Fruit fly (Drosophila melanogaster) whole organism, embryonic: ENCODE measurements around the gene CG33641.

Experiments
- Atf3 ChIP-seq: fragments of 200-800 bp; sonication (Bioruptor generic); optimal IDR thresholded peaks from 3 replicates; lab custom pipeline; 2016; ENCODE audit warnings: missing biosample characterization, missing genetic modification characterization
- CG10209 ChIP-seq: fragments of 200-800 bp; sonication (Bioruptor generic); optimal IDR thresholded peaks from 3 replicates; lab custom pipeline; 2017; ENCODE audit warnings: missing biosample characterization, mild to moderate bottlenecking, missing genetic modification characterization, missing genetic modification reagents
- CG10462 ChIP-seq: fragments of 200-800 bp; sonication (Bioruptor generic); optimal IDR thresholded peaks from 2 replicates; lab custom pipeline; 2016; ENCODE audit warnings: missing biosample characterization, missing genetic modification characterization
- CG10959 ChIP-seq: fragments of 200-800 bp; sonication (Bioruptor generic); IDR thresholded peaks from 2 replicates; pipeline ENCODE4 v1.3.6; 2022; ENCODE audit warnings: missing biosample characterization, missing genetic modification characterization
- CG13624 ChIP-seq: fragments of 200-800 bp; sonication (Bioruptor generic); optimal IDR thresholded peaks from 2 replicates; lab custom pipeline; 2016; ENCODE audit warnings: missing biosample characterization, missing genetic modification characterization
- CG15696 ChIP-seq: fragments of 200-800 bp; sonication (Bioruptor generic); optimal IDR thresholded peaks from 2 replicates; lab custom pipeline; 2019; ENCODE audit warnings: missing biosample characterization, mild to moderate bottlenecking, missing genetic modification characterization, moderate library complexity
- CG16779 ChIP-seq: fragments of 200-800 bp; sonication (Bioruptor generic); IDR thresholded peaks from 2 replicates; pipeline ENCODE4 v1.3.6; 2022; ENCODE audit warnings: missing biosample characterization, missing genetic modification characterization
- CG16815 ChIP-seq: fragments of 200-800 bp; sonication (Bioruptor generic); optimal IDR thresholded peaks from 3 replicates; lab custom pipeline; 2017; ENCODE audit warnings: missing biosample characterization, mild to moderate bottlenecking, missing genetic modification characterization
- CG17328 ChIP-seq: fragments of 200-800 bp; sonication (Bioruptor generic); IDR thresholded peaks from 2 replicates; pipeline ENCODE4 v1.3.6; 2022; ENCODE audit warnings: missing biosample characterization, missing genetic modification characterization
- CG17829 ChIP-seq: fragments of 200-800 bp; optimal IDR thresholded peaks from 2 replicates; lab custom pipeline; 2019; ENCODE audit warnings: missing biosample characterization, mild to moderate bottlenecking, missing genetic modification characterization, moderate library complexity
- CG18619 ChIP-seq: fragments of 200-800 bp; sonication (Bioruptor generic); optimal IDR thresholded peaks from 3 replicates; lab custom pipeline; 2017; ENCODE audit warnings: missing biosample characterization, mild to moderate bottlenecking, missing genetic modification characterization
- CG3065 ChIP-seq: fragments of 200-800 bp; sonication (Bioruptor generic); optimal IDR thresholded peaks from 2 replicates; lab custom pipeline; 2016; ENCODE audit warnings: missing biosample characterization, missing genetic modification characterization
- CG3163 ChIP-seq: fragments of 200-800 bp; sonication (Bioruptor generic); optimal IDR thresholded peaks from 3 replicates; lab custom pipeline; 2016; ENCODE audit warnings: missing biosample characterization, missing genetic modification characterization
- CG33213 ChIP-seq: fragments of 200-800 bp; sonication (Bioruptor generic); optimal IDR thresholded peaks from 3 replicates; lab custom pipeline; 2016; ENCODE audit warnings: missing biosample characterization, missing genetic modification characterization
- CG3726 ChIP-seq: fragments of 200-800 bp; sonication (Bioruptor generic); IDR thresholded peaks from 3 replicates; pipeline ENCODE4, ENCODE4 v1.3.6; 2022; ENCODE audit warnings: missing biosample characterization, missing genetic modification characterization
- CG3995 ChIP-seq: fragments of 200-800 bp; sonication (Bioruptor generic); optimal IDR thresholded peaks from 3 replicates; lab custom pipeline; 2016; ENCODE audit warnings: missing biosample characterization, missing genetic modification characterization
- CG6254 ChIP-seq: fragments of 200-800 bp; sonication (Bioruptor generic); optimal IDR thresholded peaks from 3 replicates; lab custom pipeline; 2017; ENCODE audit warnings: mild to moderate bottlenecking, missing biosample characterization, missing genetic modification reagents, missing genetic modification characterization
- CG8478 ChIP-seq: fragments of >200 bp; optimal IDR thresholded peaks from 2 replicates; lab custom pipeline; 2018
- CG8765 ChIP-seq: fragments of 200-800 bp; sonication (Bioruptor generic); IDR thresholded peaks from 2 replicates; pipeline ENCODE4 v1.3.6; 2022; ENCODE audit warnings: missing biosample characterization, missing genetic modification characterization
- CG9817 ChIP-seq: fragments of 200-800 bp; sonication (Bioruptor generic); optimal IDR thresholded peaks from 2 replicates; lab custom pipeline; 2018; ENCODE audit warnings: missing biosample characterization, mild to moderate bottlenecking, missing genetic modification characterization, moderate library complexity
- CG9932 ChIP-seq: fragments of 200-800 bp; sonication (Bioruptor generic); IDR thresholded peaks from 2 replicates; pipeline ENCODE4 v1.3.6; 2022; ENCODE audit warnings: missing biosample characterization, missing genetic modification characterization
- CoRest ChIP-seq: fragments of 200-800 bp; sonication (Bioruptor generic); optimal IDR thresholded peaks from 3 replicates; lab custom pipeline; 2018; ENCODE audit warnings: missing biosample characterization, mild to moderate bottlenecking, missing genetic modification characterization, moderate library complexity
- D19B ChIP-seq: fragments of 200-800 bp; sonication (Bioruptor generic); optimal IDR thresholded peaks from 2 replicates; lab custom pipeline; 2017; ENCODE audit warnings: missing biosample characterization, mild to moderate bottlenecking, missing genetic modification characterization
- Dfd ChIP-seq, 2 experiments: fragments of >200 bp; optimal IDR thresholded peaks; 2 replicates each; lab custom pipeline; 2017; ENCODE audit warnings: missing biosample characterization in 2 of 2, missing genetic modification characterization in 2 of 2
- Eip74EF ChIP-seq, 2 experiments: fragments of 200-800 bp in 1 of 2; fragments of >200 bp in 1 of 2; sonication (Bioruptor generic) in 1 of 2; optimal IDR thresholded peaks; 2 replicates each; lab custom pipeline; 2017 to 2019; ENCODE audit warnings: missing biosample characterization in 2 of 2, missing genetic modification characterization in 2 of 2, mild to moderate bottlenecking in 1 of 2, moderate library complexity in 1 of 2
- Gug ChIP-seq: fragments of 200-800 bp; sonication (Bioruptor generic); IDR thresholded peaks from 4 replicates; pipeline ENCODE4 v1.3.6; 2022; ENCODE audit warnings: missing biosample characterization, missing genetic modification characterization
- Hand ChIP-seq: fragments of 200-800 bp; sonication (Bioruptor generic); optimal IDR thresholded peaks from 2 replicates; lab custom pipeline; 2017; ENCODE audit warnings: mild to moderate bottlenecking, missing biosample characterization, missing genetic modification reagents, missing genetic modification characterization
- Hsf ChIP-seq: fragments of 200-800 bp; sonication (Bioruptor generic); optimal IDR thresholded peaks from 3 replicates; lab custom pipeline; 2016; ENCODE audit warnings: missing biosample characterization, missing genetic modification characterization
- Med ChIP-seq: fragments of 200-800 bp; sonication (Bioruptor generic); peaks from one replicate; lab custom pipeline; 2016; ENCODE audit warnings: missing biosample characterization, missing genetic modification characterization, mild to moderate bottlenecking, inconsistent platforms, moderate library complexity
- Neu2 ChIP-seq: fragments of 200-800 bp; sonication (Bioruptor generic); optimal IDR thresholded peaks from 3 replicates; lab custom pipeline; 2016; ENCODE audit warnings: missing biosample characterization, missing genetic modification characterization, borderline replicate concordance
- Scr ChIP-seq: fragments of 200-800 bp; sonication (Bioruptor generic); IDR thresholded peaks from 2 replicates; pipeline ENCODE4 v1.3.6; 2022; ENCODE audit warnings: missing biosample characterization, missing genetic modification characterization; ENCODE audit not compliant: partially characterized antibody
- Ssrp ChIP-seq: fragments of 200-800 bp; sonication (Bioruptor generic); optimal IDR thresholded peaks from 2 replicates; lab custom pipeline; 2018; ENCODE audit warnings: missing biosample characterization, mild to moderate bottlenecking, missing genetic modification characterization, moderate library complexity
- Stat92E ChIP-seq, 3 experiments: fragments of >200 bp in 2 of 3; fragments of 200-800 bp in 1 of 3; sonication (Bioruptor generic) in 1 of 3; optimal IDR thresholded peaks; 2 replicates each; lab custom pipeline; 2017 to 2019; ENCODE audit warnings: missing biosample characterization in 3 of 3, missing genetic modification characterization in 3 of 3, mild to moderate bottlenecking in 1 of 3, moderate library complexity in 1 of 3
- Xrp1 ChIP-seq: fragments of 200-800 bp; sonication (Bioruptor generic); IDR thresholded peaks from 2 replicates; pipeline ENCODE4 v1.3.6; 2022; ENCODE audit warnings: missing biosample characterization, missing genetic modification characterization
- ara ChIP-seq: fragments of 200-800 bp; sonication (Bioruptor generic); IDR thresholded peaks from 2 replicates; pipeline ENCODE4 v1.3.6; 2022; ENCODE audit warnings: missing biosample characterization, missing genetic modification characterization
- bcd ChIP-seq: fragments of 200-800 bp; sonication (Bioruptor generic); optimal IDR thresholded peaks from 2 replicates; lab custom pipeline; 2017; ENCODE audit warnings: missing biosample characterization, mild to moderate bottlenecking, missing genetic modification characterization
- br ChIP-seq: fragments of >200 bp; optimal IDR thresholded peaks from 2 replicates; lab custom pipeline; 2017
- chif ChIP-seq, 2 experiments: fragments of 200-800 bp; sonication (Bioruptor generic); optimal IDR thresholded peaks; 3 replicates each; lab custom pipeline; 2016; ENCODE audit warnings: missing biosample characterization in 2 of 2, missing genetic modification characterization in 2 of 2
- dpn ChIP-seq, 2 experiments: fragments of 200-800 bp; sonication (Bioruptor generic); optimal IDR thresholded peaks; 3 replicates each; lab custom pipeline; 2016; ENCODE audit warnings: missing biosample characterization in 2 of 2, missing genetic modification characterization in 2 of 2
- dysf ChIP-seq: fragments of 200-800 bp; sonication (Bioruptor generic); IDR thresholded peaks from 3 replicates; pipeline ENCODE4 v1.3.6; 2022; ENCODE audit warnings: missing biosample characterization, missing genetic modification characterization
- fd64A ChIP-seq: fragments of 200-800 bp; sonication (Bioruptor generic); optimal IDR thresholded peaks from 3 replicates; lab custom pipeline; 2018; ENCODE audit warnings: missing biosample characterization, mild to moderate bottlenecking, missing genetic modification characterization
- gce ChIP-seq: fragments of 200-800 bp; sonication (Bioruptor generic); IDR thresholded peaks from 3 replicates; pipeline ENCODE4 v1.3.6; 2022; ENCODE audit warnings: missing biosample characterization, missing genetic modification characterization
- hth ChIP-seq: fragments of >200 bp; optimal IDR thresholded peaks from 2 replicates; lab custom pipeline; 2017; ENCODE audit warnings: inconsistent platforms
- lov ChIP-seq, 2 experiments: fragments of 200-800 bp in 1 of 2; fragments of >200 bp in 1 of 2; sonication (Bioruptor generic) in 1 of 2; IDR thresholded peaks in 1 of 2; optimal IDR thresholded peaks in 1 of 2; 2 replicates in 1 of 2; 3 replicates in 1 of 2; pipeline versions ENCODE4 v1.3.6 to Lab custom; 2017 to 2022; ENCODE audit warnings: missing biosample characterization in 1 of 2, missing genetic modification characterization in 1 of 2
- maf-S ChIP-seq: fragments of 200-800 bp; sonication (Bioruptor generic); optimal IDR thresholded peaks from 2 replicates; lab custom pipeline; 2016; ENCODE audit warnings: missing biosample characterization, missing genetic modification characterization
- pita ChIP-seq: fragments of 200-800 bp; sonication (Bioruptor generic); optimal IDR thresholded peaks from 2 replicates; lab custom pipeline; 2017; ENCODE audit warnings: missing biosample characterization, mild to moderate bottlenecking, missing genetic modification characterization
- sob ChIP-seq: fragments of 200-800 bp; sonication (Bioruptor generic); IDR thresholded peaks from 2 replicates; pipeline ENCODE4 v1.3.6; 2022; ENCODE audit warnings: missing biosample characterization, missing genetic modification characterization
- ttk ChIP-seq: fragments of 200-800 bp; sonication (Bioruptor generic); IDR thresholded peaks from 2 replicates; pipeline ENCODE4 v2.1.2; 2022; ENCODE audit warnings: missing biosample characterization, missing genetic modification characterization

CG33641 gene

dm6 chr2L:13547738-13548726 is 19.2 kb downstream of the CG33641 start (continued):
- TF ChIP-seq CG8765 (GFP tag; lab: Robert Waterston, UW) (no peak), CG13624 (peak; percentile 57), Scr (no peak), Gug (GFP tag; lab: Robert Waterston, UW) (0 out of 4 replicates have a peak, but pooled peaks have one; percentile 47), fd64A (GFP tag; lab: Kevin White, UChicago) (no peak), Xrp1 (GFP tag; lab: Robert Waterston, UW) (peak; percentile 18; the same call in 1 of the 2 replicates), Eip74EF (GFP tag; optimal IDR thresholded peaks at IDR 0.05; lab: Kevin White, UChicago) (no peak), bcd (GFP tag; lab: Kevin White, UChicago) (peak; percentile 37), D19B (GFP tag; lab: Kevin White, UChicago) (peak; percentile 20), br (no peak), CG3726 (GFP tag; lab: Robert Waterston, UW) (no peak), CG17328 (GFP tag; lab: Robert Waterston, UW) (no peak), CG15696 (tag; lab: Kevin White, UChicago) (peak; percentile 73), ttk (GFP tag; lab: Robert Waterston, UW) (0 out of 2 replicates have a peak, but pooled peaks have one; percentile 35), sob (GFP tag; lab: Robert Waterston, UW) (peak; percentile 59), CG10209 (GFP tag; lab: Kevin White, UChicago) (peak; percentile 67), pita (no peak), lov (optimal IDR thresholded peaks at IDR 0.05; lab: Kevin White, UChicago) (no peak), lov (GFP tag; IDR thresholded peaks at IDR 0.05; lab: Robert Waterston, UW) (0 out of 3 replicates have a peak, but pooled peaks have one; percentile 36), maf-S (GFP tag; lab: Kevin White, UChicago) (peak; percentile 54), Med (GFP tag; lab: Kevin White, UChicago) (peak; percentile 92), Atf3 (GFP tag; lab: Kevin White, UChicago) (no peak), CG9932 (GFP tag; lab: Robert Waterston, UW) (peak; percentile 53), CG6254 (GFP tag; lab: Kevin White, UChicago) (no peak), CG10959 (GFP tag; lab: Robert Waterston, UW) (0 out of 2 replicates have a peak, but pooled peaks have one; percentile 46), CG9817 (tag; lab: Kevin White, UChicago) (peak; percentile 33), CG3065 (GFP tag; lab: Kevin White, UChicago) (no peak), CG18619 (GFP tag; lab: Kevin White, UChicago) (peak; percentile 30), CG33213 (GFP tag; lab: Kevin White, UChicago) (no peak), hth (lab: Kevin White, UChicago) (no peak), Stat92E (GFP tag; optimal IDR thresholded peaks at IDR 0.05; lab: Kevin White, UChicago) (no peak), dysf (GFP tag; lab: Robert Waterston, UW) (peak; percentile 64; the same call in 2 of the 3 replicates), CG16815 (peak; percentile 68), ara (GFP tag; lab: Robert Waterston, UW) (no peak), chif (GFP tag; optimal IDR thresholded peaks at IDR 0.05; lab: Kevin White, UChicago) (peak; percentile 3 to 67), CG17829 (peak; percentile 12), Hand (GFP tag; lab: Kevin White, UChicago) (peak; percentile 12), Neu2 (GFP tag; lab: Kevin White, UChicago) (no peak), CG10462 (GFP tag; lab: Kevin White, UChicago) (peak; percentile 10), Ssrp (peak; percentile 27), CG3995 (no peak), Dfd (GFP tag; optimal IDR thresholded peaks at IDR 0.05; lab: Kevin White, UChicago) (peak in 1 of 2 experiments; percentile 72), gce (GFP tag; lab: Robert Waterston, UW) (0 out of 3 replicates have a peak, but pooled peaks have one; percentile 21), Hsf (peak; percentile 41), CG8478 (lab: Kevin White, UChicago) (no peak), dpn (GFP tag; optimal IDR thresholded peaks at IDR 0.05; lab: Kevin White, UChicago) (peak; percentile 36 to 58), CG3163 (GFP tag; lab: Kevin White, UChicago) (peak; percentile 21), CG16779 (GFP tag; lab: Robert Waterston, UW) (no peak), CoRest (tag; lab: Kevin White, UChicago) (peak; percentile 53)
